Worm (Caenorhabditis elegans) whole organism, L3 larva: ENCODE measurements around the gene fbxl-2.

Experiments used
- R02D3.7 ChIP-seq: fragments of 150-350 bp; optimal IDR thresholded peaks from 2 replicates; lab custom pipeline; 2014; ENCODE audit warnings: missing biosample characterization, missing genetic modification characterization
- ZK546.5 ChIP-seq: sonication (generic microtip); optimal IDR thresholded peaks from 2 replicates; lab custom pipeline; 2017; ENCODE audit warnings: missing biosample characterization, missing genetic modification characterization
- aly-2 ChIP-seq: fragments of 150-350 bp; optimal IDR thresholded peaks from 2 replicates; lab custom pipeline; 2014; ENCODE audit warnings: missing biosample characterization, missing genetic modification characterization
- ama-1 ChIP-seq: fragments of 150-350 bp; optimal IDR thresholded peaks from 2 replicates; lab custom pipeline; 2018
- ceh-16 ChIP-seq: sonication (generic microtip); optimal IDR thresholded peaks from 2 replicates; lab custom pipeline; 2017; ENCODE audit warnings: missing biosample characterization, missing genetic modification characterization
- ceh-28 ChIP-seq: fragments of 150-350 bp; optimal IDR thresholded peaks from 2 replicates; lab custom pipeline; 2014; ENCODE audit warnings: missing biosample characterization, missing genetic modification reagents, missing genetic modification characterization
- ceh-82 ChIP-seq: fragments of 150-350 bp; optimal IDR thresholded peaks from 2 replicates; lab custom pipeline; 2014; ENCODE audit warnings: missing biosample characterization, missing genetic modification characterization
- ceh-9 ChIP-seq: sonication (generic microtip); optimal IDR thresholded peaks from 2 replicates; lab custom pipeline; 2018; ENCODE audit warnings: missing biosample characterization, missing genetic modification characterization
- daf-12 ChIP-seq: fragments of 150-350 bp; optimal IDR thresholded peaks from 2 replicates; lab custom pipeline; 2014; ENCODE audit warnings: missing biosample characterization, missing genetic modification reagents, missing genetic modification characterization
- egl-27 ChIP-seq: sonication (generic microtip); optimal IDR thresholded peaks from 4 replicates; lab custom pipeline; 2017; ENCODE audit warnings: missing biosample characterization, missing genetic modification reagents, missing genetic modification characterization
- egl-5 ChIP-seq: fragments of 150-350 bp; optimal IDR thresholded peaks from 2 replicates; lab custom pipeline; 2017; ENCODE audit warnings: missing biosample characterization, missing genetic modification reagents, missing genetic modification characterization, inconsistent platforms
- elt-1 ChIP-seq: fragments of 150-350 bp; optimal IDR thresholded peaks from 2 replicates; lab custom pipeline; 2014; ENCODE audit warnings: missing biosample characterization, missing genetic modification characterization
- elt-2 ChIP-seq: sonication (generic microtip); optimal IDR thresholded peaks from 2 replicates; lab custom pipeline; 2016; ENCODE audit warnings: missing genetic modification reagents, mild to moderate bottlenecking, missing genetic modification characterization, missing compliant biosample characterization
- elt-3 ChIP-seq, 3 experiments: fragments of 150-350 bp in 1 of 3; sonication (generic microtip) in 2 of 3; optimal IDR thresholded peaks; 2 replicates in 2 of 3; 4 replicates in 1 of 3; lab custom pipeline; 2014 to 2017; ENCODE audit warnings: missing biosample characterization in 3 of 3, missing genetic modification characterization in 3 of 3
- eor-1 ChIP-seq, 2 experiments: fragments of 150-350 bp; optimal IDR thresholded peaks; 2 replicates each; lab custom pipeline; 2014 to 2018; ENCODE audit warnings: missing biosample characterization in 2 of 2, missing genetic modification characterization in 2 of 2
- fkh-10 ChIP-seq: sonication (generic microtip); optimal IDR thresholded peaks from 2 replicates; lab custom pipeline; 2017; ENCODE audit warnings: missing biosample characterization, missing genetic modification reagents, missing genetic modification characterization
- fkh-2 ChIP-seq: fragments of 150-350 bp; optimal IDR thresholded peaks from 2 replicates; lab custom pipeline; 2014; ENCODE audit warnings: missing biosample characterization, missing genetic modification reagents, missing genetic modification characterization
- fos-1 ChIP-seq: fragments of 150-350 bp; optimal IDR thresholded peaks from 2 replicates; lab custom pipeline; 2014; ENCODE audit warnings: missing biosample characterization, missing genetic modification characterization
- hmg-11 ChIP-seq: sonication (generic microtip); optimal IDR thresholded peaks from 2 replicates; lab custom pipeline; 2016; ENCODE audit warnings: missing genetic modification characterization, missing compliant biosample characterization
- jun-1 ChIP-seq: fragments of 150-350 bp; optimal IDR thresholded peaks from 2 replicates; lab custom pipeline; 2014; ENCODE audit warnings: missing biosample characterization, missing genetic modification reagents, missing genetic modification characterization
- lin-15B ChIP-seq: fragments of 150-350 bp; optimal IDR thresholded peaks from 2 replicates; lab custom pipeline; 2014; ENCODE audit warnings: missing biosample characterization, missing genetic modification characterization
- lsy-12 ChIP-seq: sonication (generic microtip); optimal IDR thresholded peaks from 2 replicates; lab custom pipeline; 2016; ENCODE audit warnings: mild to moderate bottlenecking, missing genetic modification characterization, missing compliant biosample characterization
- mdl-1 ChIP-seq: fragments of 150-350 bp; optimal IDR thresholded peaks from 2 replicates; lab custom pipeline; 2014; ENCODE audit warnings: missing biosample characterization, missing genetic modification characterization
- mml-1 ChIP-seq: fragments of 150-350 bp; sonication (generic microtip); optimal IDR thresholded peaks from 3 replicates; lab custom pipeline; 2014; ENCODE audit warnings: missing biosample characterization, missing genetic modification characterization
- nfya-1 ChIP-seq: sonication (generic microtip); optimal IDR thresholded peaks from 2 replicates; lab custom pipeline; 2017; ENCODE audit warnings: missing genetic modification characterization, mild to moderate bottlenecking, missing compliant biosample characterization, antibody characterized with exemption, moderate library complexity; ENCODE audit not compliant: insufficient read depth
- nhr-11 ChIP-seq: fragments of 150-350 bp; optimal IDR thresholded peaks from 2 replicates; lab custom pipeline; 2014; ENCODE audit warnings: missing biosample characterization, missing genetic modification characterization
- nhr-23 ChIP-seq: fragments of 150-350 bp; optimal IDR thresholded peaks from 2 replicates; lab custom pipeline; 2014; ENCODE audit warnings: missing biosample characterization, missing genetic modification reagents, missing genetic modification characterization
- nhr-237 ChIP-seq: fragments of 150-350 bp; optimal IDR thresholded peaks from 2 replicates; lab custom pipeline; 2014; ENCODE audit warnings: missing biosample characterization, missing genetic modification characterization
- nhr-25 ChIP-seq: sonication (generic microtip); optimal IDR thresholded peaks from 2 replicates; lab custom pipeline; 2017; ENCODE audit warnings: missing biosample characterization, missing genetic modification characterization
- nhr-28 ChIP-seq: fragments of 150-350 bp; optimal IDR thresholded peaks from 2 replicates; lab custom pipeline; 2014; ENCODE audit warnings: missing biosample characterization, missing genetic modification characterization
- nhr-43 ChIP-seq: sonication (generic microtip); optimal IDR thresholded peaks from 2 replicates; lab custom pipeline; 2016; ENCODE audit warnings: mild to moderate bottlenecking, missing genetic modification characterization, missing compliant biosample characterization; ENCODE audit not compliant: poor library complexity, severe bottlenecking
- nhr-76 ChIP-seq: fragments of 150-350 bp; sonication (generic microtip); optimal IDR thresholded peaks from 5 replicates; lab custom pipeline; 2014; ENCODE audit warnings: missing biosample characterization, missing genetic modification characterization
- nhr-77 ChIP-seq: fragments of 150-350 bp; optimal IDR thresholded peaks from 2 replicates; lab custom pipeline; 2014; ENCODE audit warnings: missing biosample characterization, missing genetic modification characterization
- pha-4 ChIP-seq: fragments of 150-350 bp; optimal IDR thresholded peaks from 2 replicates; lab custom pipeline; 2014; ENCODE audit warnings: missing biosample characterization, missing genetic modification reagents, missing genetic modification characterization
- pqm-1 ChIP-seq: fragments of 150-350 bp; optimal IDR thresholded peaks from 2 replicates; lab custom pipeline; 2017; ENCODE audit warnings: missing biosample characterization, missing genetic modification characterization, inconsistent platforms
- sea-2 ChIP-seq: fragments of 150-350 bp; sonication (generic microtip); optimal IDR thresholded peaks from 4 replicates; lab custom pipeline; 2014; ENCODE audit warnings: missing biosample characterization, missing genetic modification reagents, missing genetic modification characterization
- tbx-2 ChIP-seq: sonication (generic microtip); optimal IDR thresholded peaks from 2 replicates; lab custom pipeline; 2016; ENCODE audit warnings: mild to moderate bottlenecking, missing genetic modification characterization, missing compliant biosample characterization
- unc-39 ChIP-seq: sonication (generic microtip); optimal IDR thresholded peaks from 4 replicates; lab custom pipeline; 2017; ENCODE audit warnings: missing biosample characterization, missing genetic modification characterization
- unc-62 ChIP-seq: fragments of 150-350 bp; sonication (generic microtip); optimal IDR thresholded peaks from 4 replicates; lab custom pipeline; 2014; ENCODE audit warnings: missing biosample characterization, missing genetic modification reagents, missing genetic modification characterization
- zag-1 ChIP-seq: fragments of 150-350 bp; optimal IDR thresholded peaks from 2 replicates; lab custom pipeline; 2014; ENCODE audit warnings: missing biosample characterization, missing genetic modification characterization
- ztf-11 ChIP-seq: fragments of 150-350 bp; optimal IDR thresholded peaks from 2 replicates; lab custom pipeline; 2014; ENCODE audit warnings: missing biosample characterization, missing genetic modification characterization
- ztf-4 ChIP-seq: fragments of 150-350 bp; optimal IDR thresholded peaks from 2 replicates; lab custom pipeline; 2014; ENCODE audit warnings: missing biosample characterization, missing genetic modification characterization

The fbxl-2 gene

ce11 chrIII:4745934-4746333, 11.1 kb upstream of the fbxl-2 start, which contains the start of gene F17C8.6:
Gene F17C8.6, minus strand, starts transcription at chrIII:4746034.
- no peak for TF ChIP-seq ceh-9
- no peak for TF ChIP-seq ceh-82 (tag; lab: Kevin White, UChicago)
- no peak for TF ChIP-seq ZK546.5 (tag; lab: Kevin White, UChicago)
- no peak for TF ChIP-seq eor-1 (tag; optimal IDR thresholded peaks at IDR 0.05; lab: Kevin White, UChicago)
- no peak for TF ChIP-seq egl-5 (tag; lab: Kevin White, UChicago)
- no peak for TF ChIP-seq fos-1 (tag; lab: Kevin White, UChicago)
- TF ChIP-seq unc-39: no peak
- TF ChIP-seq pqm-1 (tag; lab: Kevin White, UChicago): no peak
- TF ChIP-seq sea-2 (GFP tag; lab: Kevin White, UChicago): no peak
- no peak for TF ChIP-seq unc-62 (GFP tag; lab: Kevin White, UChicago)
- TF ChIP-seq, all 47 proteins: peak for 0

ce11 chrIII:4748109-4748508, 9.0 kb upstream of the fbxl-2 start, which contains the start of gene col-89:
Gene col-89, plus strand, starts transcription at chrIII:4748127.
- TF ChIP-seq lsy-12 (tag; lab: Kevin White, UChicago): no peak
- TF ChIP-seq aly-2: no peak
- TF ChIP-seq ceh-82 (tag; lab: Kevin White, UChicago): no peak
- TF ChIP-seq nhr-23: no peak
- no peak for TF ChIP-seq nfya-1
- no peak for TF ChIP-seq mdl-1 (tag; lab: Kevin White, UChicago)
- TF ChIP-seq elt-3 (tag; optimal IDR thresholded peaks at IDR 0.05; lab: Kevin White, UChicago): no peak
- TF ChIP-seq eor-1 (tag; optimal IDR thresholded peaks at IDR 0.05; lab: Kevin White, UChicago): no peak
- TF ChIP-seq fkh-2: no peak
- no peak for TF ChIP-seq zag-1 (tag; lab: Kevin White, UChicago)
- no peak for TF ChIP-seq lin-15B (tag; lab: Kevin White, UChicago)
- no peak for TF ChIP-seq ceh-9
- no peak for TF ChIP-seq nhr-25 (tag; lab: Kevin White, UChicago)
- no peak for TF ChIP-seq pqm-1 (tag; lab: Kevin White, UChicago)
- no peak for TF ChIP-seq ama-1
- no peak for TF ChIP-seq pha-4 (tag; lab: Kevin White, UChicago)

ce11 chrIII:4748666-4749065, 8.4 kb upstream of the fbxl-2 start:
- TF ChIP-seq ceh-28 (no peak), ztf-4 (tag; lab: Kevin White, UChicago) (no peak), nhr-11 (tag; lab: Kevin White, UChicago) (no peak), eor-1 (tag; optimal IDR thresholded peaks at IDR 0.05; lab: Kevin White, UChicago) (no peak), aly-2 (no peak), nhr-237 (no peak), R02D3.7 (no peak), nfya-1 (no peak)

- TF ChIP-seq ceh-82 (tag; lab: Kevin White, UChicago) (no peak), tbx-2 (peak; percentile 66), nhr-77 (tag; lab: Kevin White, UChicago) (peak; percentile 46), jun-1 (tag; lab: Kevin White, UChicago) (peak; percentile 86), lin-15B (tag; lab: Kevin White, UChicago) (peak; percentile 97), hmg-11 (peak; percentile 75), elt-3 (tag; optimal IDR thresholded peaks at IDR 0.05; lab: Kevin White, UChicago) (peak in 1 of 3 experiments; percentile 23), elt-1 (tag; lab: Kevin White, UChicago) (peak; percentile 27), fkh-10 (peak; percentile 38), nhr-28 (no peak), egl-27 (peak; percentile 51), eor-1 (tag; optimal IDR thresholded peaks at IDR 0.05; lab: Kevin White, UChicago) (no peak), daf-12 (tag; lab: Kevin White, UChicago) (no peak), fos-1 (tag; lab: Kevin White, UChicago) (no peak), ceh-28 (peak; percentile 81), nhr-23 (peak; percentile 96), R02D3.7 (peak; percentile 99), pha-4 (tag; lab: Kevin White, UChicago) (peak; percentile 97), ceh-9 (no peak), nhr-25 (tag; lab: Kevin White, UChicago) (peak; percentile 92), nhr-11 (tag; lab: Kevin White, UChicago) (peak; percentile 64), ztf-4 (tag; lab: Kevin White, UChicago) (no peak), egl-5 (tag; lab: Kevin White, UChicago) (peak; percentile 85), ztf-11 (tag; lab: Kevin White, UChicago) (no peak), nhr-237 (no peak), fkh-2 (no peak), unc-62 (GFP tag; lab: Kevin White, UChicago) (peak; percentile 53), aly-2 (no peak), lsy-12 (tag; lab: Kevin White, UChicago) (peak; percentile 86), nhr-76 (tag; lab: Kevin White, UChicago) (no peak), ama-1 (peak; percentile 41), unc-39 (no peak), pqm-1 (tag; lab: Kevin White, UChicago) (peak; percentile 69), nhr-43 (tag; lab: Kevin White, UChicago) (peak; percentile 82), nfya-1 (peak; percentile 96), mml-1 (tag; lab: Kevin White, UChicago) (no peak), ceh-16 (tag; lab: Kevin White, UChicago) (no peak), mdl-1 (tag; lab: Kevin White, UChicago) (no peak), ZK546.5 (tag; lab: Kevin White, UChicago) (peak; percentile 29), elt-2 (tag; lab: Kevin White, UChicago) (peak; percentile 63), zag-1 (tag; lab: Kevin White, UChicago) (peak; percentile 13)
Measured at ce11 chrIII:4754001-4754561, 3.0 kb upstream of the fbxl-2 start, which contains the start of the genes rps-0 and rbg-3. Gene rps-0, minus strand, starts transcription at chrIII:4754051. Gene rbg-3, plus strand, starts transcription at chrIII:4754424.
